Worm (Caenorhabditis elegans) whole organism, L4 larva: ENCODE results near the gene F07A11.1.
A peak's percentile ranks its signal among the peaks of the same experiment; 100 is the strongest.
"Not testable (repeated sequence)": the region's sequence is repeated elsewhere in the genome, so short reads cannot be mapped to it uniquely, and the experiment has no call there.

Source experiments
- F10B5.3 ChIP-seq: sonication (generic microtip); optimal IDR thresholded peaks from 2 replicates; lab custom pipeline; 2016; ENCODE audit warnings: mild to moderate bottlenecking, missing genetic modification characterization, missing compliant biosample characterization
- R02D3.7 ChIP-seq: fragments of 150-350 bp; sonication (generic microtip); optimal IDR thresholded peaks from 3 replicates; lab custom pipeline; 2014; ENCODE audit warnings: missing biosample characterization, missing genetic modification characterization
- Y48G9A.11 ChIP-seq: fragments of 200-800 bp; sonication (Bioruptor generic); IDR thresholded peaks from 2 replicates; pipeline ENCODE4 v1.3.6; 2022; ENCODE audit warnings: missing genetic modification reagents, missing genetic modification characterization, missing compliant biosample characterization
- Y5F2A.4 ChIP-seq: fragments of 200-800 bp; sonication (Bioruptor generic); optimal IDR thresholded peaks from 2 replicates; lab custom pipeline; 2018; ENCODE audit warnings: mild to moderate bottlenecking, missing genetic modification characterization, missing compliant biosample characterization
- Y75B8A.6 ChIP-seq: fragments of 200-800 bp; sonication (Bioruptor generic); IDR thresholded peaks from 2 replicates; pipeline ENCODE4 v1.3.6; 2022; ENCODE audit warnings: missing genetic modification reagents, missing genetic modification characterization, missing compliant biosample characterization
- ZK546.5 ChIP-seq, 2 experiments: sonication (generic microtip); optimal IDR thresholded peaks; 2 replicates each; lab custom pipeline; 2017; ENCODE audit warnings: missing biosample characterization in 2 of 2, missing genetic modification characterization in 2 of 2
- aha-1 ChIP-seq: fragments of 150-350 bp; peaks from one replicate; lab custom pipeline; 2014; ENCODE audit warnings: missing biosample characterization, missing genetic modification characterization
- aly-2 ChIP-seq: sonication (generic microtip); optimal IDR thresholded peaks from 2 replicates; lab custom pipeline; 2018; ENCODE audit warnings: missing biosample characterization, missing genetic modification characterization
- attf-4 ChIP-seq: sonication (generic microtip); optimal IDR thresholded peaks from 3 replicates; lab custom pipeline; 2017; ENCODE audit warnings: missing biosample characterization, missing genetic modification characterization
- ceh-20 ChIP-seq: fragments of 200-800 bp; sonication (Bioruptor generic); IDR thresholded peaks from 2 replicates; pipeline ENCODE4 v1.3.6; 2022; ENCODE audit warnings: missing genetic modification reagents, missing genetic modification characterization, missing compliant biosample characterization
- ceh-32 ChIP-seq: sonication (generic microtip); optimal IDR thresholded peaks from 2 replicates; lab custom pipeline; 2016; ENCODE audit warnings: mild to moderate bottlenecking, missing genetic modification characterization, missing compliant biosample characterization; ENCODE audit not compliant: poor library complexity
- ceh-82 ChIP-seq: sonication (generic microtip); optimal IDR thresholded peaks from 2 replicates; lab custom pipeline; 2017; ENCODE audit warnings: missing biosample characterization, missing genetic modification characterization
- ces-1 ChIP-seq: fragments of 150-350 bp; sonication (generic microtip); optimal IDR thresholded peaks from 4 replicates; lab custom pipeline; 2014; ENCODE audit warnings: missing biosample characterization, missing genetic modification reagents, missing genetic modification characterization
- dmd-8 ChIP-seq: fragments of 200-800 bp; sonication (Bioruptor generic); IDR thresholded peaks from 2 replicates; pipeline ENCODE4 v1.3.6; 2022; ENCODE audit warnings: missing genetic modification characterization, missing compliant biosample characterization
- dpl-1 ChIP-seq: fragments of 150-350 bp; optimal IDR thresholded peaks from 2 replicates; lab custom pipeline; 2014; ENCODE audit warnings: missing biosample characterization, missing genetic modification reagents, missing genetic modification characterization
- fos-1 ChIP-seq: fragments of 150-350 bp; optimal IDR thresholded peaks from 2 replicates; lab custom pipeline; 2014; ENCODE audit warnings: missing biosample characterization, missing genetic modification characterization
- hlh-11 ChIP-seq: fragments of 200-800 bp; sonication (Bioruptor generic); optimal IDR thresholded peaks from 2 replicates; lab custom pipeline; 2018; ENCODE audit warnings: mild to moderate bottlenecking, missing genetic modification characterization, missing compliant biosample characterization
- hlh-30 ChIP-seq: sonication (generic microtip); optimal IDR thresholded peaks from 2 replicates; lab custom pipeline; 2017; ENCODE audit warnings: antibody characterized with exemption, mild to moderate bottlenecking, missing genetic modification characterization, missing compliant biosample characterization; ENCODE audit not compliant: insufficient read depth
- hmg-1.1 ChIP-seq: fragments of 200-800 bp; sonication (Bioruptor generic); IDR thresholded peaks from 2 replicates; pipeline ENCODE4 v1.3.6; 2022; ENCODE audit warnings: missing genetic modification reagents, missing genetic modification characterization, missing compliant biosample characterization
- lin-15B ChIP-seq: fragments of 150-350 bp; sonication (generic microtip); optimal IDR thresholded peaks from 3 replicates; lab custom pipeline; 2014; ENCODE audit warnings: missing biosample characterization, missing genetic modification characterization
- lin-29 ChIP-seq: fragments of 200-800 bp; sonication (Bioruptor generic); IDR thresholded peaks from 2 replicates; pipeline ENCODE4 v1.3.6; 2022; ENCODE audit warnings: missing genetic modification reagents, missing genetic modification characterization, missing compliant biosample characterization
- lin-38 ChIP-seq: fragments of 200-800 bp; sonication (Bioruptor generic); IDR thresholded peaks from 2 replicates; pipeline ENCODE4 v1.3.6; 2022; ENCODE audit warnings: missing genetic modification reagents, missing genetic modification characterization, missing compliant biosample characterization
- madf-5 ChIP-seq, 2 experiments: fragments of 200-800 bp; sonication (Bioruptor generic); IDR thresholded peaks; 2 replicates each; pipeline ENCODE4 v1.3.6; 2022; ENCODE audit warnings: missing compliant biosample characterization in 2 of 2, missing genetic modification characterization in 2 of 2
- mes-2 ChIP-seq: sonication (generic microtip); optimal IDR thresholded peaks from 2 replicates; lab custom pipeline; 2016; ENCODE audit warnings: missing genotype, mild to moderate bottlenecking, missing genetic modification characterization, missing compliant biosample characterization; ENCODE audit not compliant: poor library complexity, severe bottlenecking
- mxl-2 ChIP-seq: fragments of 200-800 bp; sonication (Bioruptor generic); conservative IDR thresholded peaks from 2 replicates; pipeline ENCODE4 v1.3.6; 2022; ENCODE audit warnings: missing genetic modification reagents, missing genetic modification characterization, missing compliant biosample characterization
- mxl-3 ChIP-seq: fragments of 200-800 bp; sonication (Bioruptor generic); optimal IDR thresholded peaks from 2 replicates; lab custom pipeline; 2018; ENCODE audit warnings: mild to moderate bottlenecking, missing genetic modification characterization, missing compliant biosample characterization
- nhr-10 ChIP-seq: fragments of 150-350 bp; optimal IDR thresholded peaks from 2 replicates; lab custom pipeline; 2014; ENCODE audit warnings: missing biosample characterization, missing genetic modification characterization
- nhr-102 ChIP-seq: sonication (generic microtip); optimal IDR thresholded peaks from 2 replicates; lab custom pipeline; 2016; ENCODE audit warnings: mild to moderate bottlenecking, missing genetic modification characterization, moderate library complexity, missing compliant biosample characterization
- nhr-11 ChIP-seq: fragments of 150-350 bp; optimal IDR thresholded peaks from 2 replicates; lab custom pipeline; 2014; ENCODE audit warnings: missing biosample characterization, missing genetic modification characterization
- nhr-28 ChIP-seq: fragments of 150-350 bp; optimal IDR thresholded peaks from 2 replicates; lab custom pipeline; 2014; ENCODE audit warnings: missing biosample characterization, missing genetic modification characterization
- nhr-41 ChIP-seq: fragments of 200-800 bp; sonication (Bioruptor generic); IDR thresholded peaks from 2 replicates; pipeline ENCODE4 v1.3.6; 2022; ENCODE audit warnings: missing genetic modification reagents, missing genetic modification characterization, missing compliant biosample characterization
- nhr-48 ChIP-seq: sonication (generic microtip); optimal IDR thresholded peaks from 2 replicates; lab custom pipeline; 2016; ENCODE audit warnings: mild to moderate bottlenecking, missing genetic modification characterization, missing compliant biosample characterization
- nhr-76 ChIP-seq: fragments of 150-350 bp; optimal IDR thresholded peaks from 2 replicates; lab custom pipeline; 2014; ENCODE audit warnings: missing biosample characterization, missing genetic modification characterization
- php-3 ChIP-seq: fragments of 200-800 bp; sonication (Bioruptor generic); IDR thresholded peaks from 2 replicates; pipeline ENCODE4 v1.3.6; 2022; ENCODE audit warnings: missing genetic modification reagents, missing genetic modification characterization, missing compliant biosample characterization
- sdz-12 ChIP-seq: fragments of 200-800 bp; sonication (Bioruptor generic); optimal IDR thresholded peaks from 2 replicates; lab custom pipeline; 2018; ENCODE audit warnings: mild to moderate bottlenecking, missing genetic modification characterization, missing compliant biosample characterization
- set-16 ChIP-seq: fragments of 200-800 bp; sonication (Bioruptor generic); IDR thresholded peaks from 2 replicates; pipeline ENCODE4 v1.3.6; 2022; ENCODE audit warnings: missing genetic modification reagents, missing genetic modification characterization, missing compliant biosample characterization
- snpc-4 ChIP-seq: fragments of 150-350 bp; optimal IDR thresholded peaks from 2 replicates; lab custom pipeline; 2014; ENCODE audit warnings: missing biosample characterization, missing genetic modification characterization
- spr-1 ChIP-seq: sonication (generic microtip); optimal IDR thresholded peaks from 2 replicates; lab custom pipeline; 2016; ENCODE audit warnings: mild to moderate bottlenecking, missing genetic modification characterization, missing compliant biosample characterization
- unc-39 ChIP-seq: sonication (generic microtip); optimal IDR thresholded peaks from 2 replicates; lab custom pipeline; 2017; ENCODE audit warnings: missing biosample characterization, missing genetic modification characterization
- unc-62 ChIP-seq, 3 experiments: fragments of 150-350 bp in 1 of 3; sonication (generic microtip); optimal IDR thresholded peaks in 2 of 3; peaks in 1 of 3; 1 replicate in 1 of 3; 2 replicates in 2 of 3; lab custom pipeline; 2014 to 2017; ENCODE audit warnings: missing biosample characterization in 3 of 3, missing genetic modification characterization in 3 of 3, missing genetic modification reagents in 3 of 3, missing genotype in 1 of 3
- vab-7 ChIP-seq: fragments of 200-800 bp; sonication (Bioruptor generic); IDR thresholded peaks from 2 replicates; pipeline ENCODE4 v1.3.6; 2022; ENCODE audit warnings: missing genetic modification reagents, missing genetic modification characterization, missing compliant biosample characterization
- zfp-2 ChIP-seq: sonication (generic microtip); optimal IDR thresholded peaks from 2 replicates; lab custom pipeline; 2016; ENCODE audit warnings: mild to moderate bottlenecking, missing genetic modification characterization, missing compliant biosample characterization
- zfp-3 ChIP-seq: fragments of 200-800 bp; sonication (Bioruptor generic); conservative IDR thresholded peaks from 2 replicates; pipeline ENCODE4 v1.3.6; 2022; ENCODE audit warnings: missing genetic modification reagents, missing genetic modification characterization, missing compliant biosample characterization
- zip-2 ChIP-seq: fragments of 150-350 bp; optimal IDR thresholded peaks from 2 replicates; lab custom pipeline; 2014; ENCODE audit warnings: missing biosample characterization, missing genetic modification characterization
- ztf-7 ChIP-seq: fragments of 150-350 bp; optimal IDR thresholded peaks from 2 replicates; lab custom pipeline; 2014; ENCODE audit warnings: missing biosample characterization, missing genetic modification characterization

Gene F07A11.1

ce11 chrII:11556338-11556737, 35.6 kb downstream of the F07A11.1 start, which contains the start of gene F54D5.17:
TSS of gene F54D5.17 (plus strand) at chrII:11556638.
- TF ChIP-seq nhr-11 (tag; lab: Kevin White, UChicago) = no peak
- TF ChIP-seq snpc-4 = no peak
- TF ChIP-seq nhr-76 = no peak
- TF ChIP-seq set-16 (GFP tag; lab: Robert Waterston, UW) = peak; percentile 15; the same call in 1 of the 2 replicates
- no peak for TF ChIP-seq aha-1 (tag; lab: Kevin White, UChicago)
- TF ChIP-seq dmd-8 = no peak

DNA sequence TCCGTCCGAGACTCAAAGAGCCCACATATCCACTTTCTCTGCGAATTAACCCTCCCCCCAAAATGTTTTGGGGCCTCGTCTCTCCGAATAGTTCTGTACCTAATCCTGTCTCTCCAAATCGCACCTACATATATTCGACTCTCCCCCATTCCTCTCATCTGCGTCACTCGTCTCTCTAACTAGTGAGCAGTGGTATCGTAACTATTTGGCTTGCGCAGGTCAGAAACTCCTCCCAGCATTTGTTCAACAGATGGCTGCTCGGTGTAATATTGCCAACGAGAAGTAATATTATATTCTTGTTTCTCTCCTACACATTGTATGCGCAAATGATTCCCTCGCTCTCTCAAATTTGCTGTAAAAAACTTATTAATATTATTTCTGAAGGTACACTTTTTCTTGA, 36.3 kb downstream of the F07A11.1 start, which contains the start of gene F54D5.24:
TSS of gene F54D5.24 (plus strand) at position 316 of the 400 bp plus-strand sequence.
- TF ChIP-seq nhr-102 (tag; lab: Kevin White, UChicago) (no peak), zip-2 (no peak), aly-2 (tag; lab: Kevin White, UChicago) (no peak), lin-15B (tag; lab: Kevin White, UChicago) (no peak), nhr-10 (no peak), mxl-2 (GFP tag; lab: Robert Waterston, UW) (no peak), unc-39 (tag; lab: Kevin White, UChicago) (no peak), ceh-20 (GFP tag; lab: Robert Waterston, UW) (no peak), spr-1 (tag; lab: Kevin White, UChicago) (no peak), fos-1 (tag; lab: Kevin White, UChicago) (no peak), nhr-48 (tag; lab: Kevin White, UChicago) (no peak), zfp-2 (tag; lab: Kevin White, UChicago) (no peak), nhr-41 (GFP tag; lab: Robert Waterston, UW) (no peak), mxl-3 (GFP tag; lab: Kevin White, UChicago) (no peak), F10B5.3 (tag; lab: Kevin White, UChicago) (no peak), zfp-3 (GFP tag; lab: Robert Waterston, UW) (no peak), hlh-30 (tag; lab: Kevin White, UChicago) (no peak), lin-29 (no peak)
- TF ChIP-seq, all 104 proteins: peak for 0

DNA sequence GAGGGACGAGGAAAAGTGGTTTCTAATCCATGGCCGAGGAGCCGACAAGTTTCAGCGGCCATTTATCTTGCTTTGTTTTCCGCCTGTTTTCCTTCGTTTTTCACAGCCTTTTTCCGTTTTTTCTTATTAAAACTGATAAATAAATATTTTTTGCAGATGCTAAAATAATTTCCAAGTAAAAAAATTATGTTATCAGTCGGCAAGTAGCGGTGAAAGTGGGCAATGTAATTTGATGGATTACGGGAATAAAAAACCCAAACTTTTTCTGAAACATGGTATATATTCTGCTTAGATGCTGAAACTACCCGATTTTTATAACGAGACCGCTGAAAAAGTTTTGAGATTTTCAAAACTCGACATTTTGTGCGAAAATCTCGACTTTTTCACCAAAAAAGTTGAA, 39.9 kb downstream of the F07A11.1 start, which contains the start of gene dhgd-1:
TSS of gene dhgd-1 (minus strand) at position 101 of the 400 bp plus-strand sequence.
- TF ChIP-seq hlh-11; Y5F2A.4 (GFP tag; lab: Kevin White, UChicago); Y48G9A.11 (GFP tag; lab: Robert Waterston, UW): not testable (repeated sequence)

DNA sequence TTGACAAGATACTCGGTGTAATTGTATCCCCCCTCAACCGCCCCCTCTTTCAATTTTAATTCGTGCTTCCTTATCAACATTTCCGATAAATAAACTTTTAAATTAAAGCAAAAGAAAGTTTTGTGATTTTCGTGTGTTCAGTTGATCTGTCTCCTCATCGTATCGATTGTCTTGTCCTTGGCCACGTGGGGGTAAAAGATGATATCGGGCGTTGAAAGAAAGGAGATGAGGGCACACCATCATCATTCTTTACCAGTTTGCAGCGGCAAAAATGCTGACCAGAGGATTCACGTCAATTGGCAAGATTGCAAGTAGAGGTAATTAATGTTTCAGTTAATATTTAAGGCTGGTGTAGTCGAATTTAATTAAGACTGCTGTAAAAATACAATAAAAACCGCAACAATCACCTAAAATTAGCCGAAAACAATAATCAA, 44.7 kb downstream of the F07A11.1 start, which contains the start of gene F54D5.7:
TSS of gene F54D5.7 (plus strand) at position 264 of the 434 bp plus-strand sequence.
- TF ChIP-seq hlh-11 (peak; percentile 76), nhr-10 (peak; percentile 15), ces-1 (GFP tag; lab: Kevin White, UChicago) (no peak), sdz-12 (GFP tag; lab: Kevin White, UChicago) (no peak), vab-7 (GFP tag; lab: Robert Waterston, UW) (no peak), R02D3.7 (tag; lab: Kevin White, UChicago) (no peak), madf-5 (GFP tag; IDR thresholded peaks at IDR 0.05; lab: Robert Waterston, UW) (0 out of 4 replicates have a peak, but pooled peaks of 1 of the 2 experiments have one; percentile 7), F10B5.3 (tag; lab: Kevin White, UChicago) (no peak), ceh-82 (no peak), mes-2 (no peak), nhr-28 (tag; lab: Kevin White, UChicago) (peak; percentile 47), unc-62 (GFP tag; optimal IDR thresholded peaks at IDR 0.05 in 1 of 2; lab: Kevin White, UChicago) (peak in 1 of 2 experiments; percentile 9), unc-62 (tag; optimal IDR thresholded peaks at IDR 0.05; lab: Kevin White, UChicago) (no peak), dpl-1 (GFP tag; lab: Kevin White, UChicago) (peak; percentile 49), attf-4 (tag; lab: Kevin White, UChicago) (no peak), php-3 (GFP tag; lab: Robert Waterston, UW) (no peak; the same call in 1 of the 2 replicates), ceh-32 (tag; lab: Kevin White, UChicago) (no peak), dmd-8 (peak; percentile 54; the same call in 1 of the 2 replicates), ztf-7 (tag; lab: Kevin White, UChicago) (peak; percentile 47), Y75B8A.6 (GFP tag; lab: Robert Waterston, UW) (no peak), nhr-76 (no peak), Y48G9A.11 (GFP tag; lab: Robert Waterston, UW) (peak; percentile 44; the same call in 1 of the 2 replicates), lin-38 (GFP tag; lab: Robert Waterston, UW) (peak; percentile 81), ZK546.5 (tag; optimal IDR thresholded peaks at IDR 0.05; lab: Kevin White, UChicago) (no peak), hmg-1.1 (GFP tag; lab: Robert Waterston, UW) (peak; percentile 49; the same call in 1 of the 2 replicates)
